Worm (Caenorhabditis elegans): ENCODE results near the gene F18A11.3.
A peak's percentile ranks its signal among the peaks of the same experiment; 100 is the strongest.
"Not testable (repeated sequence)": the region's sequence is repeated elsewhere in the genome, so short reads cannot be mapped to it uniquely, and the experiment has no call there.

F18A11.3 gene

DNA sequence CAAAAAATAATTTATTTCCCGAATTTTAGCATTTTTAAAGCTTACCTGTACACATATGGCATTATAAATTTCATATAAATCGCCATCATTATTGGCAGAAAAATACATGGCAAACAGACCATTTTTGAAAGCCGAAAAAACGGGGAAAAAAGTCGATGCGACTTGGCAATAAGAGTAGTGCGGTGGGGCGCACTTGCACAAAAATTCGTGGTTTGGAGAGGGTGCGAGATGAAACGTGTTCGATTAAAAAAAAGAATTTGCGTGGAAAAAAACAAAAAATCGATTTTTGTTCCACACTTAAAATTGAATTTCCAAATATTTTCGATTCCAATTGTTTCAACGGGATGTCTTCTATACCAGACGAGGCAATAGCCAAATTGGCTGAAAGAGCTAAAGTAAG, at the start of gene F18A11.3:
F18A11.3 (minus strand) TSS at position 125 of the 400 bp plus-strand sequence.
- peak; percentile 41 for TF ChIP-seq snpc-4 (tag; optimal IDR thresholded peaks at IDR 0.05)
- no peak for TF ChIP-seq fkh-10 (GFP tag; optimal IDR thresholded peaks at IDR 0.05)
- peak; percentile 38 for TF ChIP-seq pha-4 (tag; optimal IDR thresholded peaks at IDR 0.05)
- TF ChIP-seq nfya-1 (tag; optimal IDR thresholded peaks at IDR 0.05; ENCODE audit: insufficient read depth), result peak; percentile 32
- peak; percentile 51 for TF ChIP-seq lin-15B (tag; optimal IDR thresholded peaks at IDR 0.05)
- no peak for TF ChIP-seq unc-39 (tag; optimal IDR thresholded peaks at IDR 0.05)
- TF ChIP-seq sea-2 (GFP tag; optimal IDR thresholded peaks at IDR 0.05), result no peak

DNA sequence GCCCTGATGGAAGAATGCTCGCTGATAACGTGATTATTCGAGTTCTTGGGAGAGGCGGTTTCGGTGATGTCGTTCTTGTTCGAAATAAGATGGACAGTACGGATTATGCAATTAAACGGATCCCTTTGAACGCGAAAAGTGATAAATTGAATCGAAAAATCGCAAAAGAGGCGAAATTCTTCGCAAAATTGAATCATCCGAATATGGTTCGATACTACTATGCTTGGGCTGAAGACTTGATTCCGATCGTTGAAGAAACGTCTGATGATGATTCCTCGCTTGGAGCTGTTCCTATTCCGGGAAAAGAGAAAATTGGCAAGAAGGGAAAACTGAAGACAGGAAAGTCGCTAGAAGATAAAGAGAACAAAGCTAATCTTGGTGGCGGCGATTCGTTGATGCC, 49.3 kb upstream of the F18A11.3 start:
- TF ChIP-seq egl-27 (tag; optimal IDR thresholded peaks at IDR 0.05) (no peak), nhr-25 (tag; optimal IDR thresholded peaks at IDR 0.05) (no peak), mdl-1 (tag; optimal IDR thresholded peaks at IDR 0.05) (no peak), lin-39 (tag; optimal IDR thresholded peaks at IDR 0.05) (no peak), nhr-67 (tag; optimal IDR thresholded peaks at IDR 0.05) (no peak), eor-1 (tag; optimal IDR thresholded peaks at IDR 0.05) (no peak), zag-1 (tag; optimal IDR thresholded peaks at IDR 0.05) (no peak), nhr-237 (tag; optimal IDR thresholded peaks at IDR 0.05) (no peak), ama-1 (optimal IDR thresholded peaks at IDR 0.05) (no peak), jun-1 (tag; optimal IDR thresholded peaks at IDR 0.05) (no peak), mml-1 (tag; optimal IDR thresholded peaks at IDR 0.05) (no peak)

DNA sequence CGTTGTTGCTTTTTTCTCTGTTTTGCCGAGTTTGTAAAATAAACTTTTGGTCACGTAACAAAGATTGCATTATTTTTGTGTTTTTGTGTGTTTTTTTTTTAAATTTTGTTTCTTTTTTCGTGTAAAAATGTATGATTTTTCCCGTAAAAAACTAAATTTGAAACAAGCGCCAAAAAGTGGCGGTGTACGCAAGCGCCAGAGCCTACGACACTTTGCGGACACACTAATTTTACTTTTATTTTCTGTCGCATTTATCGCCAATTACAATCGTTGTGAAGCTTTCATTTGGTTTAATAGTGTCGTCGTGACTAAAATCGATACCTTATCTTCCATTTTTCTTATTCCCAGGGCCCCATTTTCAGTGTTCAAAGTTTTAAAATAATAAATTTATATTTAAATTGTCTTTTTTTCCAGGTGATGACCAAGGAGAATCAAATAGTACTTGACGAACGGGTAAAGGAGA, 47.1 kb upstream of the F18A11.3 start, which contains the start of the genes Y81G3A.1 and gcn-2:
Y81G3A.1 (minus strand) TSS at position 175 of the 463 bp plus-strand sequence.
gcn-2 (plus strand) TSS at position 413 of the 463 bp plus-strand sequence.
- TF ChIP-seq snpc-4 (tag; optimal IDR thresholded peaks at IDR 0.05) (peak; percentile 40), skn-1 (tag; optimal IDR thresholded peaks at IDR 0.05) (peak; percentile 19), ama-1 (optimal IDR thresholded peaks at IDR 0.05) (no peak), elt-2 (tag; optimal IDR thresholded peaks at IDR 0.05) (no peak), lin-39 (tag; optimal IDR thresholded peaks at IDR 0.05) (peak; percentile 6), aly-2 (tag; optimal IDR thresholded peaks at IDR 0.05) (no peak), hmg-11 (tag; optimal IDR thresholded peaks at IDR 0.05) (peak; percentile 15), R02D3.7 (tag; optimal IDR thresholded peaks at IDR 0.05) (peak; percentile 20), nhr-28 (tag; optimal IDR thresholded peaks at IDR 0.05) (no peak), ceh-9 (tag; optimal IDR thresholded peaks at IDR 0.05) (no peak), elt-1 (tag; optimal IDR thresholded peaks at IDR 0.05) (no peak)

DNA sequence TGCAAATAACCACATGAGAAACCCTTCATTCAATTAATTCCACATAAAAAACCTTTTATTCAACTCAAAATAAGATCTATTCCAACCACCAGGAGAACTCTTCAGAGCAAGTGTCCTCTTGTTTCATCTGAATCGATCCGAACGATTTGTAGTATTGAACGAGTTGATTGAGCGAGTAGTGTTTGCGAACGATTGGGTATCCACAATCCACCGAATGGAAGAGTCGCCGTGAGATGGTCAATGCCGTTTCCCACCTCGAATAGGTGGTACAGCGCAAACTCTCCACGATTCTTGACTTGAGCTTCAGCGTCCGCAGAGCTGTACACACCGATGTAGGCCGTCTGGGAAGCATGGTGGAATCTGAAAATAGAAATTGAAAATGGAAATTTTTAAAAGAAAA, 45.8 kb upstream of the F18A11.3 start, which contains the start of gene Y81G3A.6:
Y81G3A.6 (minus strand) TSS at position 101 of the 400 bp plus-strand sequence.
- TF ChIP-seq lin-39, hmg-11, nhr-12 (tag; optimal IDR thresholded peaks at IDR 0.05): not testable (repeated sequence)

DNA sequence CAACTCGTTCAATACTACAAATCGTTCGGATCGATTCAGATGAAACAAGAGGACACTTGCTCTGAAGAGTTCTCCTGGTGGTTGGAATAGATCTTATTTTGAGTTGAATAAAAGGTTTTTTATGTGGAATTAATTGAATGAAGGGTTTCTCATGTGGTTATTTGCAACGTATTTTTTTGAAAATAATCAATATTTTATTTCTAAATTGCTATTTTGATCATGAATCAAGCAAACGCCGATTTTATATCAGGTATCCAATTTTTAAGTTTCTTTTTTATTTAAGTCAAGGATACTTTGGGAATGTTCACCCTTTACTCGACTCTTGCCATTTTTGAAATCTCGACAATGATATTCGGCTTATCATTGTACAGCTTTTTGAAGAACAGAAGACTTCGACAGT, 44.0 kb upstream of the F18A11.3 start, which contains the start of gene Y81G3A.2:
Y81G3A.2 (plus strand) TSS at position 301 of the 400 bp plus-strand sequence.
- TF ChIP-seq ceh-82 (tag; optimal IDR thresholded peaks at IDR 0.05); nhr-77 (tag; optimal IDR thresholded peaks at IDR 0.05); ama-1 (optimal IDR thresholded peaks at IDR 0.05): not testable (repeated sequence)

DNA sequence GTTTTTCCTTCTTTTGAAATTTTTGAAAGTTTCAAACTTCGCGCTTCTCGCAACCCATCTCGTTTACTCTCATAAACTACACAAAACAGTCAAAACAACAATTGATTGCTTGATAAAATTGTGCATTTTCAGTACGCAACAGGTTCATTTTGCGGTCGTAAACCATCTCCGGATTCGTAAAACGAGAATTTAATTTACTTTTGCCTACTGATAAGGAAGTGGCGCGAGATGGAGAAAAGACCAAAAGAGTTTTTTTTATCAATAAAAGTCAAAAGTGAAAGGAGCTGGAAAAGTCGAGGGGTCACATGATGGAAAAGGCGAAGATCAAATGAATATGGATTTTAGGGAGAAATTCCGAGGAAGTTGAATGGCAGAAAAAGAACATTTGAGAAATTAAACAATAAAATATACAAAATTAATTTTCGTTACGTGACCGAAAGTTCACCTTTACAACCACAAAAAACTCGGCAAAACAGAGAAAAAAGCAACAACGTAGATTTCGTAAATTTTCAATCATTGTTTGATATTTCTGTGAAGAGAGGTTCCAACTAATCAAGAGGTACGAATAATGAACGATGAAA, 42.3 kb upstream of the F18A11.3 start, which contains the start of gene F42G4.6:
F42G4.6 (plus strand) TSS at position 531 of the 581 bp plus-strand sequence.
- peak; percentile 83 for TF ChIP-seq pqm-1 (tag; optimal IDR thresholded peaks at IDR 0.05)
- no peak for TF ChIP-seq ama-1 (optimal IDR thresholded peaks at IDR 0.05)
- no peak for TF ChIP-seq nhr-28 (tag; optimal IDR thresholded peaks at IDR 0.05)
- TF ChIP-seq pha-4 (tag; optimal IDR thresholded peaks at IDR 0.05), result peak; percentile 61
- TF ChIP-seq nhr-76 (tag; optimal IDR thresholded peaks at IDR 0.05), result no peak
- TF ChIP-seq fos-1 (tag; optimal IDR thresholded peaks at IDR 0.05), result no peak
- no peak for TF ChIP-seq nhr-67 (tag; optimal IDR thresholded peaks at IDR 0.05)
- TF ChIP-seq elt-2 (tag; optimal IDR thresholded peaks at IDR 0.05), result peak; percentile 95
- no peak for TF ChIP-seq unc-62 (GFP tag; optimal IDR thresholded peaks at IDR 0.05)
